Worm (Caenorhabditis elegans): ENCODE results near the gene mrt-2.

The mrt-2 gene

ce11 chrIII:11738482-11738881 is 8.1 kb upstream of the mrt-2 start (continued):
- peak; percentile 84 for TF ChIP-seq blmp-1 (tag; optimal IDR thresholded peaks at IDR 0.05)
- TF ChIP-seq nhr-71 (tag; optimal IDR thresholded peaks at IDR 0.05): peak; percentile 80
- no peak for TF ChIP-seq alr-1 (tag; optimal IDR thresholded peaks at IDR 0.05; ENCODE audit: borderline replicate concordance)
- no peak for TF ChIP-seq xbp-1 (tag; optimal IDR thresholded peaks at IDR 0.05)
- peak; percentile 51 for TF ChIP-seq nhr-19 (GFP tag; conservative IDR thresholded peaks at IDR 0.05)

- TF ChIP-seq blmp-1 (tag; optimal IDR thresholded peaks at IDR 0.05): peak; percentile 13
- TF ChIP-seq lin-14 (GFP tag; optimal IDR thresholded peaks at IDR 0.05): peak; percentile 43
- TF ChIP-seq lin-39 (tag; optimal IDR thresholded peaks at IDR 0.05): no peak
- TF ChIP-seq zip-4 (GFP tag; optimal IDR thresholded peaks at IDR 0.05): no peak
- peak; percentile 4 for TF ChIP-seq xbp-1 (tag; optimal IDR thresholded peaks at IDR 0.05)
- no peak for TF ChIP-seq nhr-90 (tag; optimal IDR thresholded peaks at IDR 0.05; ENCODE audit: poor library complexity)
Measured at ce11 chrIII:11740868-11741267, 5.7 kb upstream of the mrt-2 start.

ce11 chrIII:11742191-11742590 is 4.4 kb upstream of the mrt-2 start:
- no peak for TF ChIP-seq dpl-1 (GFP tag; optimal IDR thresholded peaks at IDR 0.05)
- peak; percentile 89 for TF ChIP-seq blmp-1 (tag; optimal IDR thresholded peaks at IDR 0.05)
- TF ChIP-seq nhr-85 (tag): peak; percentile 54
- peak; percentile 38 for TF ChIP-seq lin-14 (GFP tag; optimal IDR thresholded peaks at IDR 0.05)

- no peak for TF ChIP-seq nhr-90 (tag; optimal IDR thresholded peaks at IDR 0.05; ENCODE audit: poor library complexity)
- TF ChIP-seq mdl-1 (tag; optimal IDR thresholded peaks at IDR 0.05): no peak
- no peak for TF ChIP-seq nhr-20 (tag; optimal IDR thresholded peaks at IDR 0.05)
- TF ChIP-seq fkh-10 (GFP tag; optimal IDR thresholded peaks at IDR 0.05): no peak
- no peak for TF ChIP-seq ceh-82 (tag; optimal IDR thresholded peaks at IDR 0.05)
- TF ChIP-seq sox-4 (tag; optimal IDR thresholded peaks at IDR 0.05): no peak
- no peak for TF ChIP-seq rnt-1 (tag; optimal IDR thresholded peaks at IDR 0.05)
Measured at ce11 chrIII:11750232-11750631, 3.7 kb downstream of the mrt-2 start.

- TF ChIP-seq unc-130 (tag; optimal IDR thresholded peaks at IDR 0.05): no peak
- TF ChIP-seq lin-14 (GFP tag; optimal IDR thresholded peaks at IDR 0.05): no peak
Measured at ce11 chrIII:11750817-11751216, 4.3 kb downstream of the mrt-2 start.

- TF ChIP-seq dsc-1 (tag; optimal IDR thresholded peaks at IDR 0.05): no peak
- no peak for TF ChIP-seq rnt-1 (tag; optimal IDR thresholded peaks at IDR 0.05)
- TF ChIP-seq efl-3 (GFP tag; optimal IDR thresholded peaks at IDR 0.05): no peak
- no peak for TF ChIP-seq nhr-19 (GFP tag; conservative IDR thresholded peaks at IDR 0.05)
- no peak for TF ChIP-seq pqm-1 (tag; optimal IDR thresholded peaks at IDR 0.05)
- TF ChIP-seq fkh-10 (GFP tag; optimal IDR thresholded peaks at IDR 0.05): no peak
- no peak for TF ChIP-seq pag-3 (tag; optimal IDR thresholded peaks at IDR 0.05; ENCODE audit: borderline replicate concordance, insufficient read depth)
- TF ChIP-seq zip-4 (GFP tag; optimal IDR thresholded peaks at IDR 0.05): no peak
- no peak for TF ChIP-seq elt-2 (tag; optimal IDR thresholded peaks at IDR 0.05)
- no peak for TF ChIP-seq egl-27 (tag; optimal IDR thresholded peaks at IDR 0.05)
- no peak for TF ChIP-seq unc-86 (tag; optimal IDR thresholded peaks at IDR 0.05)
- TF ChIP-seq alr-1 (tag; optimal IDR thresholded peaks at IDR 0.05; ENCODE audit: borderline replicate concordance): no peak
- no peak for TF ChIP-seq lin-15B (tag; optimal IDR thresholded peaks at IDR 0.05)
- no peak for TF ChIP-seq elt-3 (tag; optimal IDR thresholded peaks at IDR 0.05)
- TF ChIP-seq hlh-17 (GFP tag; optimal IDR thresholded peaks at IDR 0.05; ENCODE audit: borderline replicate concordance): no peak
- no peak for TF ChIP-seq ceh-88 (GFP tag; IDR thresholded peaks at IDR 0.05)
- TF ChIP-seq grh-1 (GFP tag; IDR thresholded peaks at IDR 0.05): no peak
- no peak for TF ChIP-seq aha-1 (tag; optimal IDR thresholded peaks at IDR 0.05)
- TF ChIP-seq skn-1 (tag; optimal IDR thresholded peaks at IDR 0.05): no peak
- no peak for TF ChIP-seq hpl-2 (GFP tag; optimal IDR thresholded peaks at IDR 0.05)
Measured at ce11 chrIII:11757892-11758291, 11.3 kb downstream of the mrt-2 start.

All from whole organism, L1 larva.